Fruit fly (Drosophila melanogaster): Measurements from ENCODE around the gene CG44000.

DNA sequence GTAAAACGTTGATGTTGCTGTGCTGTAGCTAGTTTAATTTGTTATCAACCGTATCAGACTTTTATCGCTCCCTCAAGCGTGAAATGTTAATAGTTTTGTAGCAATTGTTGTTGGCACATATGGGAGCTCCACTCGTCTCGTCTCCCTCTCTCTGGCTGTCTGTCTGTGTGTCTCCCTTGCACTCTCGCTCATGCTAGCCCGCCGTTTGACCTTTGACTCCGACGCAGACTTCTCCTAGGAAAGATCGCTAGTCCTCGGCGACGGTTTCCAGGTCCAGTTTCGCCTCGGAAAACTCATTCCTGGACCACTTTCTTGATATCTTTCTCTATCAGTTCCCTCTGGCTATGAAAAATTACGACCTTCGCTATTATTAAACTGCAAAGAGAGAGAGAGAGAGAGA is 36.1 kb downstream of the CG44000 start:
- TF ChIP-seq Ets98B (GFP tag; IDR thresholded peaks at IDR 0.05), result no peak
- TF ChIP-seq CG9948 (tag; optimal IDR thresholded peaks at IDR 0.05), result no peak
- TF ChIP-seq Snoo (tag; optimal IDR thresholded peaks at IDR 0.05), result no peak
- TF ChIP-seq CG17806 (tag; optimal IDR thresholded peaks at IDR 0.05), result no peak
- TF ChIP-seq CG12605 (GFP tag; IDR thresholded peaks at IDR 0.05), result no peak
- TF ChIP-seq CG32121 (GFP tag; IDR thresholded peaks at IDR 0.05), result no peak
- no peak for TF ChIP-seq EcR (GFP tag; optimal IDR thresholded peaks at IDR 0.05)
- TF ChIP-seq rn (GFP tag; IDR thresholded peaks at IDR 0.05), result no peak
- TF ChIP-seq CG8301 (tag; optimal IDR thresholded peaks at IDR 0.05), result no peak

All from whole organism, pupa.